Worm (Caenorhabditis elegans): ENCODE data around the gene jmjd-3.1.
"Not testable (repeated sequence)": the region's sequence is repeated elsewhere in the genome, so short reads cannot be mapped to it uniquely, and the experiment has no call there.

The jmjd-3.1 gene

DNA sequence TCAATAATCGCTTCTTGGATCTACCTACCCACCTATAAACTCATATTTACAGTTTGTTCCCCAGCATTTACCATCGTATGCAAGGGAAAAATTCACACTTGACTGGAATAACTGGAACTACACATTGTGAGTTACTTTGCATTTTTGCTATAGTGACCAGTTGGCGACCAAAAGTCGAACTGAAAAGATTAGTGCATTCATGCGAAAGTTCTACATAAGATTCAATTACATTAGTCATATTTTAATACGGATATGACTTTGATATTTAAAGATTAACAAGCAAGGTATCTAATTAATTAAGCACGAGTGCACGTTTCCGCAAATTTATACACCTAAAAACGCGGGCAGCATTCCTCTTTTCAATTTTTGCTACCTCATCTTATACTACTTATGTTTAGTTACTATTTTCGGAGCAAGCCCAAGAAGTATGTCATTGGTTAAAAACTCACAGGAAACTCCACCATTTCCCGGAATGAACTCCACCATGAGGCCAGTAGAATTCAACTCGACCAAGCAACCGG lies at the start of gene jmjd-3.1:
TSS of gene jmjd-3.1 (plus strand) at position 51 of the 521 bp plus-strand sequence.
- no peak for TF ChIP-seq klf-2 (GFP tag; conservative IDR thresholded peaks at IDR 0.05)
- TF ChIP-seq ref-1 (GFP tag; conservative IDR thresholded peaks at IDR 0.05): no peak
- no peak for TF ChIP-seq ztf-29 (GFP tag; IDR thresholded peaks at IDR 0.05)
- TF ChIP-seq med-1 (GFP tag; optimal IDR thresholded peaks at IDR 0.05; ENCODE audit: insufficient read depth): no peak
- TF ChIP-seq ztf-23 (GFP tag; IDR thresholded peaks at IDR 0.05): no peak

DNA sequence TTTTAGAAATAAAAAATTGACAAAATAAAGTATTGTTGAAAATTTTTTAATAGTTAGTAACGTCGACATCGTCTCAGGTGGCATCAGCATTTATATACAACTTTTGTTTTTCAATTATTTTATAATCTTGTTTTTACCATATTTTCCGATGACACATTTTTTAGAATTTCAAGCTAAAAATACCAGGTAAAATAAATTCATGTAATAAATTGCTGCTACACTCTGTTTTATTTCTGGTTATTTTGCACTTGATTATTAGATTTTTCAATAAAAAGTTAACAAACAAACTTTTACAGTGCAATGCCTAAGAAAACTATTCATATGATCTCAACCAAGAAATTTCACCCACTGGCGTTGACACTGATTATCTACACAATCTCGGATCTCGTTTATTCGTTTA lies 49.2 kb upstream of the jmjd-3.1 start, which contains the start of gene C03G5.14:
TSS of gene C03G5.14 (plus strand) at position 301 of the 400 bp plus-strand sequence.
- TF ChIP-seq tab-1 (GFP tag; IDR thresholded peaks at IDR 0.05) (no peak), klf-2 (GFP tag; conservative IDR thresholded peaks at IDR 0.05) (no peak), ztf-29 (GFP tag; IDR thresholded peaks at IDR 0.05) (no peak), med-1 (GFP tag; optimal IDR thresholded peaks at IDR 0.05; ENCODE audit: insufficient read depth) (no peak), ref-1 (GFP tag; conservative IDR thresholded peaks at IDR 0.05) (no peak), T22C8.4 (GFP tag; IDR thresholded peaks at IDR 0.05) (no peak), flt-1 (GFP tag; IDR thresholded peaks at IDR 0.05) (no peak), cog-1 (tag; optimal IDR thresholded peaks at IDR 0.05) (no peak), ztf-23 (GFP tag; IDR thresholded peaks at IDR 0.05) (no peak)

DNA sequence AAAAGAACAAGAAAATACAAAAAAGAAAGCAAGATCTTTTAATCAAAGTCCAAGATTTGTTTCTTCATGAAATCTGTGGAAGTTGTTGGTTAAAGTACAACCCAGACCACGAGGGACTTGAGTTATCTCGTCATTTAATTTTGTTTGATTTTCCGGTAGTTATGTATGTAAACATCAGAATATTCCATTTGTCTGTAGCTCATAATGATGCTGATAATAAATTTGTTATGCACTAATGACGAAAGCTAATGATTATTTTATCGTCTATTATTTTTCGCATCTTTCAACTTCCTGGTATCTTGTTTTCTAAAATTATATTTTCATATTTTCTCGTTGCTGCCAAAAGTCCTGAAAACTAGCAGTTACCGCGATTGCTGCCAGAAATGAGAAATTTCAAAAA lies 47.8 kb upstream of the jmjd-3.1 start:
- TF ChIP-seq ztf-29 (GFP tag; IDR thresholded peaks at IDR 0.05) (no peak), cog-1 (tag; optimal IDR thresholded peaks at IDR 0.05) (no peak), klf-2 (GFP tag; conservative IDR thresholded peaks at IDR 0.05) (no peak), ref-1 (GFP tag; conservative IDR thresholded peaks at IDR 0.05) (no peak), ztf-23 (GFP tag; IDR thresholded peaks at IDR 0.05) (no peak), tab-1 (GFP tag; IDR thresholded peaks at IDR 0.05) (no peak), med-1 (GFP tag; optimal IDR thresholded peaks at IDR 0.05; ENCODE audit: insufficient read depth) (no peak), flt-1 (GFP tag; IDR thresholded peaks at IDR 0.05) (no peak), T22C8.4 (GFP tag; IDR thresholded peaks at IDR 0.05) (no peak)

DNA sequence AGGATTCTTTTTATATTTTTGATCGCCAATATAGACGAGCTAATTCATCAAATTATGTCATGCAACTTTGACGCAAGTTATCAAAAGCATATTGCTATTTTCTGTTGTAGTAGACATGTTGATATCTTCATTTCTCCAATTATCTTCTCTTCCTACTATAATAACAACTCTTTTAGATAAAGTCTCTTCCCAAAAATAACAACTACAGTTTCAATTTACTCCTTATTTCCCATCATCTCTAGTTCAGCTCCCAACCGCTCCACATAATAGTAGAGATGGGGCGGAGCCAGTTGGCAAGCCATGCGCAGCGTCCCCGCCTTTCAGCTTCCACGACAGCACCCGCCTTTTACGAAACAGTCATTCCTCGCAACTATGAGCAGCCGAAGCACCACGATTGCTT lies 42.9 kb upstream of the jmjd-3.1 start, which contains the start of gene flp-5:
TSS of gene flp-5 (plus strand) at position 301 of the 400 bp plus-strand sequence.
- TF ChIP-seq T22C8.4 (GFP tag; IDR thresholded peaks at IDR 0.05) (no peak), ref-1 (GFP tag; conservative IDR thresholded peaks at IDR 0.05) (no peak), ztf-23 (GFP tag; IDR thresholded peaks at IDR 0.05) (no peak), flt-1 (GFP tag; IDR thresholded peaks at IDR 0.05) (no peak), med-1 (GFP tag; optimal IDR thresholded peaks at IDR 0.05; ENCODE audit: insufficient read depth) (no peak), cog-1 (tag; optimal IDR thresholded peaks at IDR 0.05) (no peak), klf-2 (GFP tag; conservative IDR thresholded peaks at IDR 0.05) (no peak), tab-1 (GFP tag; IDR thresholded peaks at IDR 0.05) (no peak), ztf-29 (GFP tag; IDR thresholded peaks at IDR 0.05) (no peak)

DNA sequence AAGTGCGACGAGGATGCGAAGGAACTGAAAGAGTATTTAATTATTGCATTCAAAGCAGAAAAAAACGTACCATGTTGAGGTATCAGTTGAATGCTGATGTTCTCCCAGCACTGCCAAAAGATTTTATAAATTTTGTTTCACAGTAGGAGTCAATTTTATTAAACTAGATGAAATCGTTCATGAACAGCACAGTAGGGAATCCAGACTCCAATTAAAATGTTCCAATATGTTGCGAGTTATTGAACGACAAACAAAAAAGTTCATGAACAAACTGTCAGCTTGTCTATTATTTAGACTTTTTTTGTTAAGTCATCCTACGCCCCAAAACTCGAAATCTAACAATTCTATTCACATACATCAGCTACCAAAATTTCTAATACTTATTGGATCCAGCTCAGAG lies 35.8 kb upstream of the jmjd-3.1 start, which contains the start of gene nspc-1:
TSS of gene nspc-1 (minus strand) at position 101 of the 400 bp plus-strand sequence.
- not testable (repeated sequence) for TF ChIP-seq klf-2 (GFP tag; conservative IDR thresholded peaks at IDR 0.05); ztf-29 (GFP tag; IDR thresholded peaks at IDR 0.05); ztf-23 (GFP tag; IDR thresholded peaks at IDR 0.05)

DNA sequence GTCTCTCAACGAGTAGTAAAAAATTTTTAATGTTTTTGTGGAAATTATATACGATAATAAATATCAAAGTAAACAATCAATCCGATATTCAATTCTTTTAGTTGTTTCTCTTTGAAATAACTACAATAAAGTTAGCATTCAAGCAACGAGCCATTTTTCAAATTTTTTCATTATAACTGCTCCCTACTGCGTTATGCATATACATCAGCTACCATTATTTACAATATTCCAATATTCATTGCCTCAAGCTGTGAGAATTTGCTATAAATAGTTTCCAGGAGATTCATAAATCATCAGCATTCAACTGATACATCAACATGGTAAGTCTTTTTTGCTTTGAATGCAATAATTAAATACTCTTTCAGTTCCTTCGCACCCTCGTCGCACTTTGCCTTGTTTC lies 34.1 kb upstream of the jmjd-3.1 start, which contains the start of gene nspc-3:
TSS of gene nspc-3 (plus strand) at position 301 of the 400 bp plus-strand sequence.
- no peak for TF ChIP-seq med-1 (GFP tag; optimal IDR thresholded peaks at IDR 0.05; ENCODE audit: insufficient read depth)
- no peak for TF ChIP-seq ztf-23 (GFP tag; IDR thresholded peaks at IDR 0.05)
- no peak for TF ChIP-seq ref-1 (GFP tag; conservative IDR thresholded peaks at IDR 0.05)
- TF ChIP-seq cog-1 (tag; optimal IDR thresholded peaks at IDR 0.05): no peak
- TF ChIP-seq klf-2 (GFP tag; conservative IDR thresholded peaks at IDR 0.05): no peak
- TF ChIP-seq tab-1 (GFP tag; IDR thresholded peaks at IDR 0.05): no peak
- no peak for TF ChIP-seq T22C8.4 (GFP tag; IDR thresholded peaks at IDR 0.05)

DNA sequence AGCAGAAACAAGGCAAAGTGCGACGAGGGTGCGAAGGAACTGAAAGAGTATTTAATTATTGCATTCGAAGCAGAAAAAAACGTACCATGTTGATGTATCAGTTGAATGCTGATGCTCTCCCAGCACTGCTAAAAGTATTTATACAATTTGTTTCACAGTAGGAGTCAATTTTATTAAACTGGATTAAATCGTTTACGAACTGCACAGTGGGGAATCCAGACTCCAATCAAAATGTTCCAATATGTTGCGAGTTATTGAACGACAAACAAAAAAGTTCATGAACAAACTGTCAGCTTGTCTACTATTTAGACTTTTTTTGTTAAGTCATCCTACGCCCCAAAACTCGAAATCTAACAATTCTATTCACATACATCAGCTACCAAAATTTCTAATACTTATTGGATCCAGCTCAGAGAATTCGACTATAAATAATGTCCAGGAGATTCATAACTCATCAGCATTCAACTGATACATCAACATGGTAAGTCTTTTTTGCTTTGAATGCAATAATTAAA lies 32.5 kb upstream of the jmjd-3.1 start, which contains the start of the genes nspc-4 and nspc-5:
TSS of gene nspc-4 (minus strand) at position 101 of the 515 bp plus-strand sequence.
TSS of gene nspc-5 (plus strand) at position 465 of the 515 bp plus-strand sequence.
- not testable (repeated sequence) for TF ChIP-seq tab-1 (GFP tag; IDR thresholded peaks at IDR 0.05); med-1 (GFP tag; optimal IDR thresholded peaks at IDR 0.05; ENCODE audit: insufficient read depth); ztf-29 (GFP tag; IDR thresholded peaks at IDR 0.05)

DNA sequence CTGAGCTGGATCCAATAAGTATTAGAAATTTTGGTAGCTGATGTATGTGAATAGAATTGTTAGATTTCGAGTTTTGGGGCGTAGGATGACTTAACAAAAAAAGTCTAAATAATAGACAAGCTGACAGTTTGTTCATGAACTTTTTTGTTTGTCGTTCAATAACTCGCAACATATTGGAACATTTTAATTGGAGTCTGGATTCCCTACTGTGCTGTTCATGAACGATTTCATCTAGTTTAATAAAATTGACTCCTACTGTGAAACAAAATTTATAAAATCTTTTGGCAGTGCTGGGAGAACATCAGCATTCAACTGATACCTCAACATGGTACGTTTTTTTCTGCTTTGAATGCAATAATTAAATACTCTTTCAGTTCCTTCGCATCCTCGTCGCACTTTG lies 29.3 kb upstream of the jmjd-3.1 start, which contains the start of gene nspc-7:
TSS of gene nspc-7 (plus strand) at position 301 of the 400 bp plus-strand sequence.
- TF ChIP-seq ref-1 (GFP tag; conservative IDR thresholded peaks at IDR 0.05); T22C8.4 (GFP tag; IDR thresholded peaks at IDR 0.05); klf-2 (GFP tag; conservative IDR thresholded peaks at IDR 0.05): not testable (repeated sequence)

DNA sequence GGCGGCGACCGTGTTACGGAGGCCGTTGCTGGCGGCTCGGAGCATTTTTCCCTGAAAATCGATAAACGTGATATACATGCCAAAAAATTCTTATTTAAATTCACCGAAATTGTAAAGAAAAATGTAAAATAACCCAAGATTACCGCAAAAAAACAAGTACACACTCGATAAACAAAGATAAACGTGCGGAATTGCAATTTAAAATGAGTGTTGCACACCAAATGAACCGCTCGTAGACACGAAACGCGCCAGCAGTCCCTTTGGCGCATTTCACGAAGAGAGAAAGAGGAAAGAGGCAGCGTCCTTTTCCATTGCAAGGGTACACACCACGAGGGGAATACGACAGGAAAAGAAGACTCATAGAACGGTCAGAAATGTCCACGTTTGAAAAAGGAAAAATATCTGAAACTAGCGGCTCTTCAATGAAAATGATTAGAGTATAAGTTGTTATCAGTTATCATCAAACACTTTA lies 24.8 kb upstream of the jmjd-3.1 start, which contains the start of gene sdha-1:
TSS of gene sdha-1 (minus strand) at position 51 of the 472 bp plus-strand sequence.
- TF ChIP-seq med-1 (GFP tag; optimal IDR thresholded peaks at IDR 0.05; ENCODE audit: insufficient read depth): no peak
- TF ChIP-seq cog-1 (tag; optimal IDR thresholded peaks at IDR 0.05): peak; percentile 10
- TF ChIP-seq ref-1 (GFP tag; conservative IDR thresholded peaks at IDR 0.05): no peak
- no peak for TF ChIP-seq ztf-29 (GFP tag; IDR thresholded peaks at IDR 0.05)
- TF ChIP-seq T22C8.4 (GFP tag; IDR thresholded peaks at IDR 0.05): no peak
- no peak for TF ChIP-seq tab-1 (GFP tag; IDR thresholded peaks at IDR 0.05)
- no peak for TF ChIP-seq flt-1 (GFP tag; IDR thresholded peaks at IDR 0.05)

DNA sequence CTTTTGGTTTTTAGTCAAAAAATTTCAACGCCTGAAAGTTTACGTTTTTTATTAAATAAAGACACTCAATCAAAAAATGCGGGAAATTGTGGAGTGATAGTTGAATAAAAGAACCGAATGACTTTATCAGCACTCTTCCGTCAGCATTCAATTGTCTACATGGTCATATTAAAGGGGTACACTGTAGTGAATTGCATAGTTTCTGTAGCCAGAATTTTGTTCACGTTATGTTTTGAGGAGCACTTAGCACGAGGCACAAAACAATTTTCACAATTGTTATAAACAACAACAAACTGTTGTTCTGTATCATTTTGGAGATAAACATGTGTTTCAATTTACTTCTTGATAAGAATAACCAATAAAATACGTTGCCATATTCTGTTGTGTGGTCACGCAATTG lies 21.8 kb upstream of the jmjd-3.1 start, which contains the start of gene D2021.4:
TSS of gene D2021.4 (minus strand) at position 48 of the 400 bp plus-strand sequence.
- no peak for TF ChIP-seq klf-2 (GFP tag; conservative IDR thresholded peaks at IDR 0.05)
- no peak for TF ChIP-seq tab-1 (GFP tag; IDR thresholded peaks at IDR 0.05)
- TF ChIP-seq flt-1 (GFP tag; IDR thresholded peaks at IDR 0.05): no peak
- TF ChIP-seq ztf-29 (GFP tag; IDR thresholded peaks at IDR 0.05): no peak
- no peak for TF ChIP-seq ztf-23 (GFP tag; IDR thresholded peaks at IDR 0.05)
